Worm (Caenorhabditis elegans): ENCODE data around the gene str-250.
A peak's percentile ranks its signal among the peaks of the same experiment; 100 is the strongest.

The str-250 gene

DNA sequence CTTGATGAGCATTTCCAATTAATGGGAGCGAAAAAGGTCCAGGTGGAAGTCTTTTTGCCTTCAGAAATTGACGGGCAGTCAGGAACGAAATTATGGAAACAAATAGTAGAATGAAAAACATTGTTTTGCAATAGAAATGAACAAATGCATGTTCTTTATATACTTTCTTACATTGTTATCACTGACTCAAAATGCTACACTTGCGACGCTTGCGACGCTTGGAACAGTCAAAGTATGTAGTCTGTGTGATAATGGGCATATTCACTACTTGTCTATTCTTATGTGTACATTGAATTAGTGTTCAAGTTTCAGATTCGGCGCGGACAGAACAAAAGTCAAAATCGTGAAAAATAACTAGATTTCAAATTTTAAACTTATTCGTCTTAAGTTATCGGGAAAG, 20.1 kb upstream of the str-250 start, which contains the start of gene cyp-35C1:
TSS of gene cyp-35C1 (minus strand) at position 132 of the 400 bp plus-strand sequence.
- TF ChIP-seq mbf-1 (tag; optimal IDR thresholded peaks at IDR 0.05): no peak
- no peak for TF ChIP-seq crh-2 (tag; optimal IDR thresholded peaks at IDR 0.05)
- peak; percentile 5 for TF ChIP-seq fos-1 (tag; optimal IDR thresholded peaks at IDR 0.05)
- peak; percentile 34 for TF ChIP-seq sma-9 (GFP tag; optimal IDR thresholded peaks at IDR 0.05)
- TF ChIP-seq sma-9 (tag; optimal IDR thresholded peaks at IDR 0.05): no peak
- no peak for TF ChIP-seq unc-39 (tag; optimal IDR thresholded peaks at IDR 0.05)

DNA sequence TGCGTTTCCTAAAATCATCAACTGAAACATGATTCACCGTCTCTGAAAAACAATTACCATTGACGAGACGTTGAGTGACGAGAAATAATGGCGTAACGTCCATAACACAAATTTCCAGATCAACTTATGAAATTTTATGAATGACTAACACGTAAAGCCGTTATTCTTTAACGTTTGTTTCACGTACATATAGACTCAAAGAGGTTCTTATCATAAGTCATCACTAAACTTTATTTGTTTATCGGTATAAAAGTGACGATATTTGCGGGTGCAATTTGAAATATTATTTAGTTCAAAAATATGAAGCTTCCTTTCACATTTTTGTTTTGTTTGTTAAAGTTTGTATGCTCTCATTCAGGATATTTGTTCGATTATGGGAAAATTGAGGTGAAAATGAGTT, 19.2 kb upstream of the str-250 start, which contains the start of gene oac-3:
TSS of gene oac-3 (plus strand) at position 301 of the 400 bp plus-strand sequence.
- TF ChIP-seq ceh-82 (tag; optimal IDR thresholded peaks at IDR 0.05): no peak
- TF ChIP-seq ceh-16 (tag; optimal IDR thresholded peaks at IDR 0.05): no peak
- TF ChIP-seq peb-1 (tag; optimal IDR thresholded peaks at IDR 0.05): no peak
- no peak for TF ChIP-seq lin-13 (GFP tag; optimal IDR thresholded peaks at IDR 0.05)
- no peak for TF ChIP-seq zag-1 (tag; optimal IDR thresholded peaks at IDR 0.05)
- no peak for TF ChIP-seq nhr-25 (tag; optimal IDR thresholded peaks at IDR 0.05)
- TF ChIP-seq alr-1 (tag; optimal IDR thresholded peaks at IDR 0.05): no peak
- TF ChIP-seq ztf-1 (GFP tag; conservative IDR thresholded peaks at IDR 0.05): no peak
- no peak for TF ChIP-seq skn-1 (tag; optimal IDR thresholded peaks at IDR 0.05)
- TF ChIP-seq ama-1 (optimal IDR thresholded peaks at IDR 0.05): no peak
- TF ChIP-seq fos-1 (tag; optimal IDR thresholded peaks at IDR 0.05): no peak
- no peak for TF ChIP-seq sma-3 (GFP tag; optimal IDR thresholded peaks at IDR 0.05)
- no peak for TF ChIP-seq lin-39 (tag; optimal IDR thresholded peaks at IDR 0.05)
- no peak for TF ChIP-seq nhr-6 (tag; optimal IDR thresholded peaks at IDR 0.05)
- no peak for TF ChIP-seq lsy-2 (tag; optimal IDR thresholded peaks at IDR 0.05)
- TF ChIP-seq unc-62 (GFP tag; optimal IDR thresholded peaks at IDR 0.05): no peak
- no peak for TF ChIP-seq unc-55 (GFP tag; optimal IDR thresholded peaks at IDR 0.05)
- no peak for TF ChIP-seq nhr-10 (tag; optimal IDR thresholded peaks at IDR 0.05)
- no peak for TF ChIP-seq aly-2 (tag; optimal IDR thresholded peaks at IDR 0.05)

- TF ChIP-seq ceh-16 (tag; optimal IDR thresholded peaks at IDR 0.05) (no peak), nhr-77 (tag; optimal IDR thresholded peaks at IDR 0.05) (no peak), crh-2 (tag; optimal IDR thresholded peaks at IDR 0.05) (no peak), sem-4 (tag; optimal IDR thresholded peaks at IDR 0.05) (no peak), skn-1 (tag; optimal IDR thresholded peaks at IDR 0.05) (no peak), gmeb-1 (tag; optimal IDR thresholded peaks at IDR 0.05) (no peak), ama-1 (optimal IDR thresholded peaks at IDR 0.05) (no peak), unc-39 (tag; optimal IDR thresholded peaks at IDR 0.05) (no peak), F13H6.1 (tag; optimal IDR thresholded peaks at IDR 0.05) (no peak), Y55F3AM.14 (GFP tag; optimal IDR thresholded peaks at IDR 0.05) (no peak), nhr-21 (tag; optimal IDR thresholded peaks at IDR 0.05) (no peak), elt-3 (tag; optimal IDR thresholded peaks at IDR 0.05) (no peak), snpc-4 (tag; optimal IDR thresholded peaks at IDR 0.05) (no peak)
Measured at ce11 chrV:13902495-13902894, 15.9 kb upstream of the str-250 start, which contains the start of gene C06B3.1. Gene C06B3.1, plus strand, starts transcription at chrV:13902795.

- TF ChIP-seq ceh-82 (tag; optimal IDR thresholded peaks at IDR 0.05) (no peak), C34F6.9 (tag; optimal IDR thresholded peaks at IDR 0.05) (no peak), lin-39 (tag; optimal IDR thresholded peaks at IDR 0.05) (no peak), ztf-4 (tag; optimal IDR thresholded peaks at IDR 0.05) (no peak), elt-1 (tag; optimal IDR thresholded peaks at IDR 0.05) (no peak), blmp-1 (tag; optimal IDR thresholded peaks at IDR 0.05; ENCODE audit: insufficient read depth) (no peak), mab-5 (tag; optimal IDR thresholded peaks at IDR 0.05) (no peak), sem-4 (tag; optimal IDR thresholded peaks at IDR 0.05) (no peak), alr-1 (tag; optimal IDR thresholded peaks at IDR 0.05) (no peak), nhr-23 (tag; optimal IDR thresholded peaks at IDR 0.05) (no peak), egl-27 (tag; optimal IDR thresholded peaks at IDR 0.05) (no peak), ztf-11 (tag; optimal IDR thresholded peaks at IDR 0.05) (no peak), sma-9 (GFP tag; optimal IDR thresholded peaks at IDR 0.05) (no peak), sma-9 (tag; optimal IDR thresholded peaks at IDR 0.05) (no peak), sma-3 (GFP tag; optimal IDR thresholded peaks at IDR 0.05) (no peak)
Measured at ce11 chrV:13904446-13904845, 14.0 kb upstream of the str-250 start, which contains the start of gene stdh-3. Gene stdh-3, plus strand, starts transcription at chrV:13904611.

Measured in whole organism, L2 larva.